Worm (Caenorhabditis elegans): ENCODE data around the gene C01G10.15.

The C01G10.15 gene

DNA sequence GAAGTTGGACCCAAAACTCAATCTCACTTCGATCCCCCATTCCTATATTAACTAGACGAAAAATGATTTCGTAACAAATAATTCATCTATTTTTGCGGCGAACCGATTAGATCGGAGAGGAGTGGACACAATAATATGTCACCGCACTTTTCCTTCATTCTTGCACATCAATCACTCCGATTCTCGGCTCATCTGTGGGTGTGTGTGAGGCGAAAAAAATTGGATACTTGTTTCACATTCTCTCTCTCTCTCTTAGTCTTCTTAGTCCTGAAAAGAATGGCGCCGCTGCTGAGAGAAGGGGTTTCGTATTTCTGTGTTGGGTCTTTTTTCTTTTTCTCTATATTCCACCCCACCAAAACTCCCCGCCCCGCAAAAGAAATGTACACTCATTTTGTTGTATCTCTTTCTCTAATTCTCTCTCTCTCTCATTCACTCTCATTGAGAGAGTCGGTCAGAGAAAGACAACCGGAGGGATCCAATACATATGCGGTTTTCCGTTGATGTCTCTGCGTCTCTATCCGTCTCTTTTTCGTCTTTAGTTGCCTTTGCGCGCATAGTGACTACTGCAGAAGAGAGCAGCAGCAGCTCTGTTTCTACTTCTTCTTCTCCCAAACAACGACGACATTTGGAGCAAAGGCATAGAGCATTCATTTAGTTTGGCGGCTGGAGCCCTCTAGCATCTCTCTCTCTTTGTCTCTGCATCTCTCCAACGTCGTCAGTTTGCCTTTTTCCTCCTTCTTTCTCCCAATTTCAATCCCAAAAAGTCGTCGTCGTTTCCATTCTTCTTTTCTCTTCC is 15.9 kb downstream of the C01G10.15 start, which contains the start of gene unc-76 (continued):
- TF ChIP-seq nhr-237 (tag; optimal IDR thresholded peaks at IDR 0.05) = peak; percentile 77
- TF ChIP-seq pqm-1 (tag; optimal IDR thresholded peaks at IDR 0.05) = no peak
- no peak for TF ChIP-seq elt-3 (tag; optimal IDR thresholded peaks at IDR 0.05)
- peak; percentile 95 for TF ChIP-seq rnt-1 (tag; optimal IDR thresholded peaks at IDR 0.05)
- peak; percentile 56 for TF ChIP-seq fkh-10 (GFP tag; optimal IDR thresholded peaks at IDR 0.05)
- no peak for TF ChIP-seq vab-15 (tag; optimal IDR thresholded peaks at IDR 0.05)
- TF ChIP-seq ces-1 (GFP tag; optimal IDR thresholded peaks at IDR 0.05) = no peak
- no peak for TF ChIP-seq sup-37 (GFP tag; optimal IDR thresholded peaks at IDR 0.05)
- peak; percentile 95 for TF ChIP-seq fkh-8 (tag; optimal IDR thresholded peaks at IDR 0.05)
- peak; percentile 62 for TF ChIP-seq lin-13 (GFP tag; optimal IDR thresholded peaks at IDR 0.05)
- no peak for TF ChIP-seq alr-1 (tag; optimal IDR thresholded peaks at IDR 0.05; ENCODE audit: borderline replicate concordance)
- no peak for TF ChIP-seq hlh-17 (GFP tag; optimal IDR thresholded peaks at IDR 0.05; ENCODE audit: borderline replicate concordance)
- peak; percentile 68 for TF ChIP-seq isw-1 (GFP tag; IDR thresholded peaks at IDR 0.05)
- peak; percentile 92 for TF ChIP-seq mep-1 (tag; optimal IDR thresholded peaks at IDR 0.05)
- no peak for TF ChIP-seq egl-13 (tag; optimal IDR thresholded peaks at IDR 0.05)
- TF ChIP-seq ceh-82 (tag; optimal IDR thresholded peaks at IDR 0.05) = peak; percentile 49 to 84 (median 70)
- no peak; the same call in 1 of the 2 replicates for TF ChIP-seq ceh-88 (GFP tag; IDR thresholded peaks at IDR 0.05)
- peak; percentile 20 for TF ChIP-seq skn-1 (tag; optimal IDR thresholded peaks at IDR 0.05)
- no peak for TF ChIP-seq hlh-4 (tag; optimal IDR thresholded peaks at IDR 0.05)
- peak; percentile 71 for TF ChIP-seq nhr-77 (tag; optimal IDR thresholded peaks at IDR 0.05)
- no peak for TF ChIP-seq ets-5 (GFP tag; IDR thresholded peaks at IDR 0.05)
- peak; percentile 80 for TF ChIP-seq irx-1 (tag; optimal IDR thresholded peaks at IDR 0.05)
- no peak for TF ChIP-seq tlp-1 (tag; optimal IDR thresholded peaks at IDR 0.05)
- TF ChIP-seq tbx-2 (tag; optimal IDR thresholded peaks at IDR 0.05) = peak; percentile 91
- TF ChIP-seq nhr-28 (tag; optimal IDR thresholded peaks at IDR 0.05) = no peak
- TF ChIP-seq snu-23 (GFP tag; optimal IDR thresholded peaks at IDR 0.05) = peak; percentile 90
- TF ChIP-seq aly-2 (tag; optimal IDR thresholded peaks at IDR 0.05) = peak; percentile 41
- TF ChIP-seq lir-3 (tag; optimal IDR thresholded peaks at IDR 0.05; ENCODE audit: poor library complexity) = peak; percentile 81
- TF ChIP-seq mdl-1 (tag; optimal IDR thresholded peaks at IDR 0.05) = peak in 1 of 2 experiments; percentile 50
- TF ChIP-seq nhr-20 (tag; optimal IDR thresholded peaks at IDR 0.05) = peak; percentile 81
- TF ChIP-seq nhr-85 (tag) = peak; percentile 88
- no peak for TF ChIP-seq hpl-2 (GFP tag; optimal IDR thresholded peaks at IDR 0.05)
- TF ChIP-seq mef-2 (tag; optimal IDR thresholded peaks at IDR 0.05) = peak; percentile 55
- peak; percentile 99 for TF ChIP-seq lin-14 (GFP tag; optimal IDR thresholded peaks at IDR 0.05)
- TF ChIP-seq unc-86 (tag; optimal IDR thresholded peaks at IDR 0.05) = peak; percentile 92
- no peak for TF ChIP-seq nhr-12 (tag; optimal IDR thresholded peaks at IDR 0.05)
- peak; percentile 88 for TF ChIP-seq pax-3 (tag; optimal IDR thresholded peaks at IDR 0.05)
- no peak for TF ChIP-seq zip-4 (GFP tag; optimal IDR thresholded peaks at IDR 0.05)
- peak; percentile 81 for TF ChIP-seq jun-1 (tag; optimal IDR thresholded peaks at IDR 0.05)
- TF ChIP-seq efl-3 (GFP tag; optimal IDR thresholded peaks at IDR 0.05) = no peak
- TF ChIP-seq unc-98 (GFP tag; IDR thresholded peaks at IDR 0.05) = no peak
- no peak for TF ChIP-seq nhr-84 (tag; optimal IDR thresholded peaks at IDR 0.05)
- TF ChIP-seq nhr-47 (tag; optimal IDR thresholded peaks at IDR 0.05) = peak; percentile 88
- no peak for TF ChIP-seq unc-30 (tag; optimal IDR thresholded peaks at IDR 0.05)
- TF ChIP-seq efl-1 (optimal IDR thresholded peaks at IDR 0.05) = peak; percentile 76 to 80
- peak; percentile 52 to 94 for TF ChIP-seq efl-1 (GFP tag; optimal IDR thresholded peaks at IDR 0.05 in 1 of 2)
- TF ChIP-seq nhr-90 (tag; optimal IDR thresholded peaks at IDR 0.05; ENCODE audit: poor library complexity) = peak; percentile 13
- peak; percentile 14 for TF ChIP-seq sox-4 (tag; optimal IDR thresholded peaks at IDR 0.05)
- TF ChIP-seq ceh-8 (GFP tag; optimal IDR thresholded peaks at IDR 0.05) = peak; percentile 58
- peak; percentile 81 for TF ChIP-seq nhr-19 (GFP tag; conservative IDR thresholded peaks at IDR 0.05)
- peak; percentile 89 for TF ChIP-seq dsc-1 (tag; optimal IDR thresholded peaks at IDR 0.05)
- no peak for TF ChIP-seq C04F5.9 (tag; optimal IDR thresholded peaks at IDR 0.05)
